Worm (Caenorhabditis elegans): ENCODE data around the gene F23F1.10.

DNA sequence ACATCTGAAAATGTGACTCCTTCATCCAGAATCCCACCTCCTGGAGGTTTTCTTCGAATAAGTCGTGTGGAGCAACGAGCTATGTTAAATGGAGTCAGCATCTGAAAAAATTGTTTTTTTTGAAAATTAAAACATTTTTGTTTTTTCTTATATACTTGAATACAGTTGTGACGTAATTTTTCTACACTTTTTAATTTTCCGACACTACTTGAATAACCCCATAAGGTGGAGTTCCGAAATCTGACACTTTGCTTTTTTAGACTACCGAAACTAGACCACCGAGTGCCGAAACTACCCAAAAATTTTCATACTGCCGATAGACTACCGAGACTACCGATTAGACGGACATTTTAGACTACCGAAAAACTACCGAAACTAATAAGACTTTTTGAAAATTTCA is 49.6 kb upstream of the F23F1.10 start, which contains the start of gene mcat-1:
- TF ChIP-seq flt-1 (GFP tag; IDR thresholded peaks at IDR 0.05) (no peak), med-1 (GFP tag; optimal IDR thresholded peaks at IDR 0.05; ENCODE audit: insufficient read depth) (no peak), ztf-23 (GFP tag; IDR thresholded peaks at IDR 0.05) (no peak), cog-1 (tag; optimal IDR thresholded peaks at IDR 0.05) (no peak), T22C8.4 (GFP tag; IDR thresholded peaks at IDR 0.05) (no peak), klf-2 (GFP tag; conservative IDR thresholded peaks at IDR 0.05) (no peak)
